Fruit fly (Drosophila melanogaster): Measurements from ENCODE around the gene Skel.

Gene Skel

dm6 chr3R:10664942-10665341 is 21.8 kb upstream of the Skel start (continued):
- peak; percentile 13; the same call in 1 of the 2 replicates for TF ChIP-seq ato (GFP tag; IDR thresholded peaks at IDR 0.05; ENCODE audit: partially characterized antibody)
- TF ChIP-seq CG9437 (GFP tag; optimal IDR thresholded peaks at IDR 0.05), result peak; percentile 23
- no peak for TF ChIP-seq Poxn (GFP tag; IDR thresholded peaks at IDR 0.05)
- peak; percentile 61 for TF ChIP-seq kah (GFP tag; optimal IDR thresholded peaks at IDR 0.05)
- TF ChIP-seq Vsx1 (GFP tag; optimal IDR thresholded peaks at IDR 0.05), result peak; percentile 76
- no peak for TF ChIP-seq Usf (GFP tag; optimal IDR thresholded peaks at IDR 0.05)
- no peak for TF ChIP-seq hkb (optimal IDR thresholded peaks at IDR 0.05)
- TF ChIP-seq hkb (GFP tag; IDR thresholded peaks at IDR 0.05), result peak; percentile 72
- peak; percentile 56 for TF ChIP-seq caup (GFP tag; optimal IDR thresholded peaks at IDR 0.05; ENCODE audit: severe bottlenecking)
- peak; percentile 9; the same call in 1 of the 2 replicates for TF ChIP-seq Bgb (GFP tag; IDR thresholded peaks at IDR 0.05; ENCODE audit: partially characterized antibody)
- TF ChIP-seq CG15696 (tag; optimal IDR thresholded peaks at IDR 0.05), result peak; percentile 46
- peak; percentile 69 for TF ChIP-seq pb (GFP tag; optimal IDR thresholded peaks at IDR 0.05)
- TF ChIP-seq sqz (GFP tag; optimal IDR thresholded peaks at IDR 0.05), result peak; percentile 89
- TF ChIP-seq CG17612 (GFP tag; IDR thresholded peaks at IDR 0.05), result no peak
- peak; percentile 48 for TF ChIP-seq CG16863 (GFP tag; optimal IDR thresholded peaks at IDR 0.05)
- peak; percentile 31 for TF ChIP-seq ind (GFP tag; optimal IDR thresholded peaks at IDR 0.05)
- no peak for TF ChIP-seq klu (GFP tag; IDR thresholded peaks at IDR 0.05)
- TF ChIP-seq lov (optimal IDR thresholded peaks at IDR 0.05), result no peak
- peak; percentile 89; the same call in 2 of the 3 replicates for TF ChIP-seq lov (GFP tag; IDR thresholded peaks at IDR 0.05)
- no peak for TF ChIP-seq pnt (GFP tag; optimal IDR thresholded peaks at IDR 0.05)
- no peak for TF ChIP-seq CG9932 (GFP tag; IDR thresholded peaks at IDR 0.05)
- TF ChIP-seq YL-1 (GFP tag; optimal IDR thresholded peaks at IDR 0.05), result peak; percentile 10
- TF ChIP-seq Hand (GFP tag; optimal IDR thresholded peaks at IDR 0.05), result no peak
- TF ChIP-seq ttk (GFP tag; IDR thresholded peaks at IDR 0.05), result peak; percentile 29; the same call in 1 of the 2 replicates
- TF ChIP-seq Nf-YB (GFP tag; optimal IDR thresholded peaks at IDR 0.05), result peak; percentile 100
- TF ChIP-seq HLHmδ (GFP tag; optimal IDR thresholded peaks at IDR 0.05), result peak; percentile 85
- TF ChIP-seq Oaz (GFP tag; IDR thresholded peaks at IDR 0.05), result peak; percentile 23; the same call in 1 of the 2 replicates
- TF ChIP-seq CG32532 (GFP tag; IDR thresholded peaks at IDR 0.05), result peak; percentile 53; the same call in 1 of the 2 replicates
- TF ChIP-seq CG6765 (GFP tag; optimal IDR thresholded peaks at IDR 0.05), result peak; percentile 15
- peak; percentile 92 for TF ChIP-seq CG1832 (GFP tag; optimal IDR thresholded peaks at IDR 0.05)
- no peak for TF ChIP-seq CG8765 (GFP tag; IDR thresholded peaks at IDR 0.05)
- 0 out of 3 replicates have a peak, but pooled peaks have one; percentile 46 for TF ChIP-seq CG34422 (GFP tag; IDR thresholded peaks at IDR 0.05)
- peak; percentile 49; the same call in 1 of the 3 replicates for TF ChIP-seq Opbp (GFP tag; IDR thresholded peaks at IDR 0.05; ENCODE audit: partially characterized antibody)
- TF ChIP-seq CG12155 (GFP tag; optimal IDR thresholded peaks at IDR 0.05), result no peak
- peak; percentile 65 for TF ChIP-seq CG17328 (GFP tag; IDR thresholded peaks at IDR 0.05)
- no peak for TF ChIP-seq CG14050 (GFP tag; IDR thresholded peaks at IDR 0.05)
- TF ChIP-seq CG4820 (GFP tag; optimal IDR thresholded peaks at IDR 0.05), result peak; percentile 20
- no peak for TF ChIP-seq CG9215 (GFP tag; IDR thresholded peaks at IDR 0.05)
- TF ChIP-seq tap (tag; optimal IDR thresholded peaks at IDR 0.05), result peak; percentile 42
- TF ChIP-seq Rfx (GFP tag; IDR thresholded peaks at IDR 0.05), result peak; percentile 55; the same call in 1 of the 2 replicates
- TF ChIP-seq Max (GFP tag; optimal IDR thresholded peaks at IDR 0.05), result peak; percentile 23
- TF ChIP-seq CG8359 (GFP tag; optimal IDR thresholded peaks at IDR 0.05; ENCODE audit: borderline replicate concordance), result peak; percentile 56
- no peak for TF ChIP-seq CG3838 (GFP tag; optimal IDR thresholded peaks at IDR 0.05)
- peak; percentile 69 for TF ChIP-seq ATbp (GFP tag; optimal IDR thresholded peaks at IDR 0.05)
- no peak for TF ChIP-seq Hr78 (GFP tag; optimal IDR thresholded peaks at IDR 0.05)
- peak; percentile 12; the same call in 1 of the 2 replicates for TF ChIP-seq Scr (GFP tag; IDR thresholded peaks at IDR 0.05; ENCODE audit: partially characterized antibody)
- TF ChIP-seq eve (GFP tag; optimal IDR thresholded peaks at IDR 0.05), result peak in 1 of 2 experiments; percentile 77
- peak; percentile 60 for TF ChIP-seq CG31441 (GFP tag; IDR thresholded peaks at IDR 0.05)
- TF ChIP-seq CG8281 (tag; optimal IDR thresholded peaks at IDR 0.05), result peak; percentile 24
- no peak for TF ChIP-seq CG7786 (GFP tag; optimal IDR thresholded peaks at IDR 0.05)

All from whole organism, embryonic.